Worm (Caenorhabditis elegans) whole organism, early embryonic: ENCODE results near the gene srd-19.

Experiments used
- B0310.2 ChIP-seq: sonication (generic microtip); optimal IDR thresholded peaks from 2 replicates; lab custom pipeline; 2016; ENCODE audit warnings: mild to moderate bottlenecking, missing genetic modification characterization, missing compliant biosample characterization
- F13C5.2 ChIP-seq: sonication (generic microtip); optimal IDR thresholded peaks from 2 replicates; lab custom pipeline; 2017; ENCODE audit warnings: mild to moderate bottlenecking, missing genetic modification characterization, inconsistent platforms, missing compliant biosample characterization
- aly-1 ChIP-seq: sonication (generic microtip); optimal IDR thresholded peaks from 2 replicates; lab custom pipeline; 2016; ENCODE audit warnings: missing genetic modification characterization, missing compliant biosample characterization
- ama-1 ChIP-seq: fragments of 150-350 bp; optimal IDR thresholded peaks from 2 replicates; lab custom pipeline; 2014
- ceh-13 ChIP-seq: fragments of 200-800 bp; sonication (Bioruptor generic); optimal IDR thresholded peaks from 2 replicates; lab custom pipeline; 2018; ENCODE audit warnings: mild to moderate bottlenecking, missing genetic modification characterization, missing compliant biosample characterization
- flt-1 ChIP-seq: fragments of 200-800 bp; sonication (Bioruptor generic); IDR thresholded peaks from 2 replicates; pipeline ENCODE4 v1.3.6; 2022; ENCODE audit warnings: missing genetic modification characterization, missing compliant biosample characterization
- hmbx-1 ChIP-seq: sonication (generic microtip); optimal IDR thresholded peaks from 2 replicates; lab custom pipeline; 2016; ENCODE audit warnings: mild to moderate bottlenecking, missing genetic modification characterization, missing compliant biosample characterization
- hmg-4 ChIP-seq: fragments of 200-800 bp; sonication (Bioruptor generic); optimal IDR thresholded peaks from 2 replicates; lab custom pipeline; 2018; ENCODE audit warnings: mild to moderate bottlenecking, missing genetic modification characterization, missing compliant biosample characterization
- hnd-1 ChIP-seq: sonication (generic microtip); optimal IDR thresholded peaks from 2 replicates; lab custom pipeline; 2016; ENCODE audit warnings: missing genetic modification characterization, missing compliant biosample characterization
- pes-1 ChIP-seq: fragments of 200-800 bp; sonication (Bioruptor generic); IDR thresholded peaks from 2 replicates; pipeline ENCODE4 v1.3.6; 2022; ENCODE audit warnings: missing genetic modification reagents, missing genetic modification characterization, missing compliant biosample characterization
- sea-1 ChIP-seq: fragments of 200-800 bp; sonication (Bioruptor generic); conservative IDR thresholded peaks from 2 replicates; pipeline ENCODE4 v1.3.6; 2022; ENCODE audit warnings: missing genetic modification characterization, missing compliant biosample characterization
- tbx-11 ChIP-seq: fragments of 200-800 bp; sonication (Bioruptor generic); IDR thresholded peaks from 2 replicates; pipeline ENCODE4 v1.3.6; 2022; ENCODE audit warnings: missing genetic modification characterization, missing compliant biosample characterization
- tra-4 ChIP-seq: sonication (generic microtip); optimal IDR thresholded peaks from 2 replicates; lab custom pipeline; 2017; ENCODE audit warnings: missing genetic modification characterization, missing compliant biosample characterization

DNA sequence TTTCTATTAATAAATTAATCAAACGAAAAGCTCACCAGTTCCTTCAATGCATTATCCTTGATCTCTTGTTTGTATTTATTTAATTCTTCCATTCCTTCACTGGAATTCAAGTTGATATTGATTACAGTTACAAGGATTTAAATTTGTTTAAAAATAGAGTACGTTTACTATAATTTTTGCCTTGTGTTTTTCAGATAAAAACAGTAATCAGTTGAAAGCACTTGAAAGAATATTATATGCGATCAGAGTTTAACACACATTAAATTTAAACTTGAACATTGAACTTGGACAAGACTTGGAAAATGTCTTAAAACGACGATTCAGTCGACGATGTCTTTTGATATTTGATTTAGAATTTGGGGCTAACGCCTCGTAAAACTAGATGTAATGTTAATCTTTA is 11.0 kb downstream of the srd-19 start, which contains the start of gene F53F1.6:
- TF ChIP-seq hmbx-1 (no peak), ama-1 (lab: Kevin White, UChicago) (no peak), sea-1 (no peak), hmg-4 (no peak), aly-1 (tag; lab: Kevin White, UChicago) (no peak), flt-1 (GFP tag; lab: Robert Waterston, UW) (no peak), tra-4 (no peak), hnd-1 (no peak), pes-1 (no peak), F13C5.2 (tag; lab: Kevin White, UChicago) (no peak), B0310.2 (tag; lab: Kevin White, UChicago) (no peak), tbx-11 (GFP tag; lab: Robert Waterston, UW) (no peak), ceh-13 (GFP tag; lab: Kevin White, UChicago) (no peak)
